Worm (Caenorhabditis elegans): ENCODE data around the gene R09F10.1.

DNA sequence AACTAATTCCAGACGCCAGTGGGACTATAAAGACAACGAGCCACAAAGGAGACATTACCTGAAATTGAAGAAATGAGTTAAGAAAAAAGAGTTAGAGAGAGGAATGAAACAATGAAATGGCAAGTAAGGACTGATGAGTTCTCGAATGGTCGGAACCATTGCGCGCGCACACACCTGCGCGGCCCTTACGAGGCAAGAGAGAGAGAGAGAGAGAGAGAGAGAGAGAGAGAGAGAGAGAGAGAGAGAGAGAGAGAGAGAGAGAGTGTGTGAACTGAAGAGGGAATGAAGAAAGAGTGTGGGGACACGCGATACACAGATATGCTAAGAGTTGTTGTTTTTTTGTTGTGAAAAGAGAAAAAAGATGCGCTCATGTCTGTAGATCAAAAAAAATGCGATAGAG is 3.0 kb downstream of the R09F10.1 start, which contains the start of gene R09F10.8:
- no peak for TF ChIP-seq lin-13 (GFP tag; optimal IDR thresholded peaks at IDR 0.05)
- no peak for TF ChIP-seq fos-1 (tag; optimal IDR thresholded peaks at IDR 0.05)
- TF ChIP-seq tbx-2 (tag; optimal IDR thresholded peaks at IDR 0.05) = no peak
- no peak for TF ChIP-seq mdl-1 (tag; optimal IDR thresholded peaks at IDR 0.05)
- no peak for TF ChIP-seq elt-2 (tag; optimal IDR thresholded peaks at IDR 0.05)
- no peak for TF ChIP-seq nhr-85 (tag)
- no peak for TF ChIP-seq efl-3 (GFP tag; optimal IDR thresholded peaks at IDR 0.05)
- no peak for TF ChIP-seq ceh-63 (GFP tag; optimal IDR thresholded peaks at IDR 0.05)
- TF ChIP-seq Y116A8C.19 (tag; optimal IDR thresholded peaks at IDR 0.05; ENCODE audit: borderline replicate concordance) = no peak
- no peak for TF ChIP-seq snpc-4 (tag; optimal IDR thresholded peaks at IDR 0.05)
